Fruit fly (Drosophila melanogaster) whole organism, prepupa: ENCODE data around the gene Vps26.

ENCODE experiments used
- Hr39 ChIP-seq: fragments of 200-800 bp; sonication (Bioruptor generic); optimal IDR thresholded peaks from 2 replicates; lab custom pipeline; 2016; ENCODE audit warnings: missing biosample characterization, missing genetic modification characterization
- OdsH ChIP-seq: fragments of 200-800 bp; sonication (Bioruptor generic); optimal IDR thresholded peaks from 3 replicates; lab custom pipeline; 2016; ENCODE audit warnings: missing biosample characterization, missing genetic modification characterization
- fd85E ChIP-seq: fragments of 200-800 bp; sonication (Bioruptor generic); optimal IDR thresholded peaks from 3 replicates; lab custom pipeline; 2016; ENCODE audit warnings: missing biosample characterization, missing genetic modification characterization
- topi ChIP-seq: fragments of 200-800 bp; sonication (Bioruptor generic); optimal IDR thresholded peaks from 3 replicates; lab custom pipeline; 2016; ENCODE audit warnings: missing biosample characterization, missing genetic modification characterization
- vri ChIP-seq: fragments of 200-800 bp; sonication (Bioruptor generic); optimal IDR thresholded peaks from 3 replicates; lab custom pipeline; 2016; ENCODE audit warnings: missing biosample characterization, mild to moderate bottlenecking, missing genetic modification characterization

dm6 chrX:1877107-1877736, 3.6 kb downstream of the Vps26 start, which contains the start of the genes CG14817 and CG14805:
- TF ChIP-seq vri (GFP tag; lab: Kevin White, UChicago) = no peak
- TF ChIP-seq fd85E (GFP tag; lab: Kevin White, UChicago) = no peak
- TF ChIP-seq OdsH (GFP tag; lab: Kevin White, UChicago) = no peak
- TF ChIP-seq Hr39 (GFP tag; lab: Kevin White, UChicago) = no peak
- peak; percentile 68 for TF ChIP-seq topi (GFP tag; lab: Kevin White, UChicago)
